Worm (Caenorhabditis elegans): ENCODE data around the gene T24F1.7.

DNA sequence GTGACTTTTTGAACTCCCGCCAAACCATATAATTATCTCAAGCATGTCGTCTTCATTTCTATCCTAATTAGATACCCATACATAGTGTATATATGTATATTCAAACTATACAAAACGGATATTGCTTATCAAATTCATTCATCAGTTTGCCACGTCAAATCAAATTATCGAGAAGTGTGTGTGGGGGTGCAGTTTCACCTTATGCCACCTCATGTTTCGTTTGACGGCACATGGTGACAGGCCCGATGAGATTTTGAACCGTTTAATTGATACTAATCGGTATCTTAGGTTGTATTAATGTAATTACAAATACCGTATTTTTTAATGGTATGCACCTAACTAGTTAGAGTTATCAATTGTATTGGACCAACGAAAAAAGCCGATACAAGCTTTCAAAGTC lies 27.6 kb upstream of the T24F1.7 start:
- TF ChIP-seq nhr-12 (tag; optimal IDR thresholded peaks at IDR 0.05): no peak
- TF ChIP-seq nhr-237 (tag; optimal IDR thresholded peaks at IDR 0.05): no peak
- no peak for TF ChIP-seq ceh-82 (tag; optimal IDR thresholded peaks at IDR 0.05)
- TF ChIP-seq snpc-4 (tag; optimal IDR thresholded peaks at IDR 0.05): no peak
- no peak for TF ChIP-seq egl-13 (tag; optimal IDR thresholded peaks at IDR 0.05)
- TF ChIP-seq fkh-8 (tag; optimal IDR thresholded peaks at IDR 0.05): no peak
- no peak for TF ChIP-seq egl-27 (tag; optimal IDR thresholded peaks at IDR 0.05)
- no peak for TF ChIP-seq mep-1 (tag; optimal IDR thresholded peaks at IDR 0.05)
- TF ChIP-seq elt-3 (tag; optimal IDR thresholded peaks at IDR 0.05): no peak

Data from whole organism, L1 larva.